Worm (Caenorhabditis elegans): ENCODE results near the gene elt-6.

DNA sequence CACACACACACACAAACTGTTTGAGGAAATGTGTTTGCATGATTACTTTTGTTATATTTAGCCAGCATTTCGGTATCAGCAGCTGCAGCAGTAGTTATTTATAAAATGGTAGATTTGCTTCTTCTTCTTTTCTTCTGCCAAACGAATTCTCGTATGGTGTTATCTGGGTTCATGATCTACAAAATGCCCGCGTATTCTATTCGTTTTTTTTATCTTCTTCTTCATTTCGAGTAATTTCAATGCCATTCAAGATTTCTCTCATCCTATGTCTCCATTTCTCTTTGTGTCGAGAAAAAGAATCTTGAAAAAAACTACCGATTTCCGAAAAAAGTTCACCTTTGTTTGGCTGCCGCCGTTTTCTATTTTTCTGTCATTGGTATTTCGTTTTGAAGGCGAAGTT, 48.8 kb upstream of the elt-6 start:
- no peak for TF ChIP-seq dao-5 (tag; optimal IDR thresholded peaks at IDR 0.05)
- TF ChIP-seq him-1 (tag; optimal IDR thresholded peaks at IDR 0.05) = no peak
- no peak for TF ChIP-seq W03F9.2 (tag; optimal IDR thresholded peaks at IDR 0.05)

Data from whole organism, L4/young adult.